Fruit fly (Drosophila melanogaster): ENCODE results near the gene CG15537.

The CG15537 gene

DNA sequence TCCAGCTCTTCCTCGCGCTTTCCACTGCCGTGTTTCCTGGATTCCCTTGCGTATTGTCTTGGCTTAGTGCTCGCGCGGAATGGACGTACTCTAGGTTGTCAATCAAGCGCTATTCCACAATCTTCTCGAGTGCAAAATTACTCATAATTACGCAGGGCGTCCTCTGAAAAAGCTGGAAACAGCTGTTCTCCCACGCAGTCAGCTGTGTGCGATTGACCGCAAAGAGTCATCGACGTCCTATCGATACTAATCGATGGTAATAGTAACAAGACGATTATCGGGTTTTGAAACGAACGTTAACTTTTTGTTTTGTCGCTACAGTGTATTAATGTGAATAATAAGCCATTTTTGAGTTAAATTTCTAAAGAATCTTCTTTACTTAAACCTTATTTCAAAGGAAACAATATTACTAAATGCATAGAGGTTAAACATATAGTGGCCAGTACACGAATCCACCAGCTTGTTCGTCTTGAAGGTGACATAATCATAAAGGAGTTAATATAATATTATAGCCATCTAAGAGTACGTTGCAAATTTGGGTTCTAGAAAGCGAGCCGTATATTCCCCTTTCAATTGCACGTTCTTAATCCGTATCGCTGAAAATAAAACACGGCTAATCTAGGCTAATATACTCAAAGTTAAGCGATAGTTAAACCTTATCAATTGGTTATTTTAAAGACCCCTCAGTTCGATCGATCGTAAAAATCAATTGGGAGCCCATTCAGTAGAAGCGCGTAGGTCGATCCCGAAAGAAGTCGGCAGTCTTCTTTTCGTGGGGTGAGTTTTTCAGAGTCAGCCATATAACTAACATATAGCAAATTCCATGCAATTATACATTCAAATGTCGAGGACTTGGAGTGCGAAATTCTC is 15.9 kb upstream of the CG15537 start, which contains the start of the genes CG2224 and CDase:
TSS of gene CG2224 (minus strand) at position 235 of the 870 bp plus-strand sequence.
TSS of gene CDase (plus strand) at position 456 of the 870 bp plus-strand sequence.
- peak; percentile 8 for TF ChIP-seq Eip78C (GFP tag)
- TF ChIP-seq net (GFP tag; optimal IDR thresholded peaks at IDR 0.05) = no peak

- TF ChIP-seq fkh (GFP tag; optimal IDR thresholded peaks at IDR 0.05) = no peak
- no peak for TF ChIP-seq CG3032 (tag; optimal IDR thresholded peaks at IDR 0.05)
- no peak for TF ChIP-seq cyc (GFP tag; optimal IDR thresholded peaks at IDR 0.05)
- no peak for TF ChIP-seq Sox102F (GFP tag; optimal IDR thresholded peaks at IDR 0.05)
- no peak for TF ChIP-seq CG10631 (GFP tag; optimal IDR thresholded peaks at IDR 0.05)
- TF ChIP-seq Sox15 (GFP tag; optimal IDR thresholded peaks at IDR 0.05) = no peak
- no peak for TF ChIP-seq topi (GFP tag; optimal IDR thresholded peaks at IDR 0.05)
- no peak for TF ChIP-seq CG6276 (GFP tag; optimal IDR thresholded peaks at IDR 0.05)
- TF ChIP-seq Ets21C (GFP tag; optimal IDR thresholded peaks at IDR 0.05) = no peak
- no peak for TF ChIP-seq CG32006 (GFP tag; optimal IDR thresholded peaks at IDR 0.05)
- TF ChIP-seq CG8119 (GFP tag; IDR thresholded peaks at IDR 0.05) = no peak
- TF ChIP-seq Hr39 (GFP tag; optimal IDR thresholded peaks at IDR 0.05) = no peak
- no peak for TF ChIP-seq dsx (GFP tag; optimal IDR thresholded peaks at IDR 0.05; ENCODE audit: poor library complexity, severe bottlenecking)
- TF ChIP-seq CG6163 (GFP tag; IDR thresholded peaks at IDR 0.05) = no peak
Observed at dm6 chr3R:30455817-30456544, 12.6 kb upstream of the CG15537 start, which contains the start of gene aralar1. Gene aralar1 (minus strand): TSS chr3R:30455867.

DNA sequence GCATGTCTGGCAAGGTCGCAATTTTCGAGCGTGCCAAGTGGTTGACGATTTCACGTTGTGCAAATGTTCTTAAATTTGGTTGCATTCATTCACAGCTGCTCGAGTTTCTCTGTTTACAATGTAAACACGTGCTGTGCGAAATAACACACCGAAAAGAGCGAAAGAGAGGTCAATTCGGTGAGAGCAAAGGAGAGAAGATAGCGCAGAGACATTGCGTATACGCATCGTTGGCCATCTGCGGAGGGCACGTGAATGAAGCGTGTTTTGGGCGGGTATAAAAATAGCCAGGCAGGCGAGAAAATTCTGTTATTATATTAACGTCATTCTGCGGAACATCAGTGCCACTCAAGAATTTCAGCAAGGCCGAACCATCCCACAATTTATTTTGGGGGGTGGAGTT is 11.0 kb upstream of the CG15537 start:
- no peak for TF ChIP-seq CG34406 (GFP tag; optimal IDR thresholded peaks at IDR 0.05)
- peak; percentile 1 for TF ChIP-seq Sox102F (GFP tag; optimal IDR thresholded peaks at IDR 0.05)
- no peak for TF ChIP-seq Hr39 (GFP tag; optimal IDR thresholded peaks at IDR 0.05)
- TF ChIP-seq eg (GFP tag; IDR thresholded peaks at IDR 0.05) = no peak
- no peak for TF ChIP-seq lz (GFP tag; optimal IDR thresholded peaks at IDR 0.05)
- TF ChIP-seq topi (GFP tag; optimal IDR thresholded peaks at IDR 0.05) = peak; percentile 8
- peak; percentile 15 for TF ChIP-seq CG31627 (GFP tag; optimal IDR thresholded peaks at IDR 0.05)
- peak; percentile 32; the same call in 1 of the 3 replicates for TF ChIP-seq CG6163 (GFP tag; IDR thresholded peaks at IDR 0.05)
- TF ChIP-seq svp (GFP tag) = peak; percentile 83
- TF ChIP-seq Met (GFP tag; optimal IDR thresholded peaks at IDR 0.05) = peak; percentile 52
- no peak for TF ChIP-seq Ets96B (tag; optimal IDR thresholded peaks at IDR 0.05)
- TF ChIP-seq Hr4 (GFP tag; optimal IDR thresholded peaks at IDR 0.05) = no peak
- TF ChIP-seq CG3919 (GFP tag; optimal IDR thresholded peaks at IDR 0.05) = peak; percentile 8
- TF ChIP-seq vri (GFP tag; optimal IDR thresholded peaks at IDR 0.05) = no peak
- no peak for TF ChIP-seq CG8319 (GFP tag; optimal IDR thresholded peaks at IDR 0.05)
- TF ChIP-seq Eip78C (GFP tag) = peak; percentile 26
- peak; percentile 38 for TF ChIP-seq esn (GFP tag; optimal IDR thresholded peaks at IDR 0.05)
- peak; percentile 3 for TF ChIP-seq CG6792 (GFP tag; optimal IDR thresholded peaks at IDR 0.05)
- TF ChIP-seq Smox (GFP tag; optimal IDR thresholded peaks at IDR 0.05) = no peak
- no peak for TF ChIP-seq achi (GFP tag; optimal IDR thresholded peaks at IDR 0.05)
- TF ChIP-seq pdm3 (GFP tag; optimal IDR thresholded peaks at IDR 0.05) = no peak

dm6 chr3R:30453236-30453635 is 9.8 kb upstream of the CG15537 start:
- TF ChIP-seq CG11294 (GFP tag; IDR thresholded peaks at IDR 0.05) = no peak
- no peak for TF ChIP-seq Hr4 (GFP tag; optimal IDR thresholded peaks at IDR 0.05)
- TF ChIP-seq net (GFP tag; optimal IDR thresholded peaks at IDR 0.05) = no peak
- TF ChIP-seq acj6 (GFP tag; optimal IDR thresholded peaks at IDR 0.05) = no peak
- TF ChIP-seq CG15336 (GFP tag; IDR thresholded peaks at IDR 0.05) = no peak
- TF ChIP-seq Hr38 (GFP tag; optimal IDR thresholded peaks at IDR 0.05) = no peak
- no peak for TF ChIP-seq eg (GFP tag; IDR thresholded peaks at IDR 0.05)
- no peak for TF ChIP-seq esn (GFP tag; optimal IDR thresholded peaks at IDR 0.05)
- TF ChIP-seq CG8119 (GFP tag; IDR thresholded peaks at IDR 0.05) = no peak
- TF ChIP-seq CG6854 (GFP tag; optimal IDR thresholded peaks at IDR 0.05) = no peak
- TF ChIP-seq CG34406 (GFP tag; optimal IDR thresholded peaks at IDR 0.05) = no peak
- no peak for TF ChIP-seq CG3919 (GFP tag; optimal IDR thresholded peaks at IDR 0.05)
- TF ChIP-seq CG16779 (tag; optimal IDR thresholded peaks at IDR 0.05) = no peak
- TF ChIP-seq topi (GFP tag; optimal IDR thresholded peaks at IDR 0.05) = no peak
- TF ChIP-seq Lpt (GFP tag; optimal IDR thresholded peaks at IDR 0.05) = no peak
- no peak for TF ChIP-seq Eip93F (GFP tag; optimal IDR thresholded peaks at IDR 0.05)
- TF ChIP-seq pdm3 (GFP tag; optimal IDR thresholded peaks at IDR 0.05) = no peak

All from whole organism, prepupa.